Worm (Caenorhabditis elegans) whole organism, L2 larva: ENCODE results near the gene rpn-1.

ENCODE experiments used
- C34F6.9 ChIP-seq: fragments of 150-350 bp; optimal IDR thresholded peaks from 2 replicates; lab custom pipeline; 2014; ENCODE audit warnings: missing biosample characterization, missing genetic modification characterization
- sem-4 ChIP-seq: fragments of 150-350 bp; optimal IDR thresholded peaks from 2 replicates; lab custom pipeline; 2014; ENCODE audit warnings: missing biosample characterization, missing genetic modification reagents, missing genetic modification characterization
- unc-39 ChIP-seq: fragments of 150-350 bp; optimal IDR thresholded peaks from 2 replicates; lab custom pipeline; 2014; ENCODE audit warnings: missing biosample characterization, missing genetic modification characterization
- unc-55 ChIP-seq: fragments of 150-350 bp; sonication (generic microtip); optimal IDR thresholded peaks from 3 replicates; lab custom pipeline; 2014; ENCODE audit warnings: missing biosample characterization, missing genetic modification reagents, missing genetic modification characterization

ce11 chrIV:6880415-6880814 lies 29.3 kb downstream of the rpn-1 start:
- no peak for TF ChIP-seq C34F6.9 (tag; lab: Kevin White, UChicago)
- TF ChIP-seq unc-55 (GFP tag; lab: Kevin White, UChicago) = no peak
- no peak for TF ChIP-seq unc-39 (tag; lab: Kevin White, UChicago)
- no peak for TF ChIP-seq sem-4
